Worm (Caenorhabditis elegans) whole organism, L4/young adult: Measurements from ENCODE around the gene pdl-1.

Experiments
- W03F9.2 ChIP-seq: fragments of 150-350 bp; optimal IDR thresholded peaks from 2 replicates; lab custom pipeline; 2014; ENCODE audit warnings: missing biosample characterization, missing genetic modification characterization
- dao-5 ChIP-seq: sonication (generic microtip); optimal IDR thresholded peaks from 2 replicates; lab custom pipeline; 2016; ENCODE audit warnings: missing genotype, missing genetic modification characterization, moderate library complexity, missing compliant biosample characterization

- TF ChIP-seq W03F9.2 (tag; lab: Kevin White, UChicago): no peak
- TF ChIP-seq dao-5 (tag; lab: Kevin White, UChicago): no peak
Observed at ce11 chrII:7204951-7205350, 21.4 kb downstream of the pdl-1 start, which contains the start of gene srd-58.
